Fruit fly (Drosophila melanogaster) whole organism, embryonic: Measurements from ENCODE around the gene pkaap.

Source experiments
- Abd-B ChIP-seq: fragments of 200-800 bp; sonication (Bioruptor generic); optimal IDR thresholded peaks from 2 replicates; lab custom pipeline; 2018; ENCODE audit warnings: missing biosample characterization, mild to moderate bottlenecking, missing genetic modification characterization, moderate library complexity
- Blimp-1 ChIP-seq: fragments of 200-800 bp; sonication (Bioruptor generic); optimal IDR thresholded peaks from 3 replicates; lab custom pipeline; 2018; ENCODE audit warnings: missing biosample characterization, missing genetic modification characterization, mild to moderate bottlenecking, moderate library complexity, missing genetic modification reagents
- CG11085 ChIP-seq: fragments of 200-800 bp; sonication (Bioruptor generic); IDR thresholded peaks from 2 replicates; pipeline ENCODE4 v1.3.6; 2022; ENCODE audit warnings: missing biosample characterization, missing genetic modification characterization
- CG12744 ChIP-seq: fragments of 200-800 bp; sonication (Bioruptor generic); optimal IDR thresholded peaks from 2 replicates; lab custom pipeline; 2016; ENCODE audit warnings: missing biosample characterization, missing genetic modification characterization
- CG12942 ChIP-seq: fragments of 200-800 bp; sonication (Bioruptor generic); optimal IDR thresholded peaks from 3 replicates; lab custom pipeline; 2016; ENCODE audit warnings: missing biosample characterization, missing genetic modification characterization
- CG13123 ChIP-seq: fragments of 200-800 bp; sonication (Bioruptor generic); optimal IDR thresholded peaks from 2 replicates; lab custom pipeline; 2016; ENCODE audit warnings: missing biosample characterization, missing genetic modification characterization
- CG13624 ChIP-seq: fragments of 200-800 bp; sonication (Bioruptor generic); optimal IDR thresholded peaks from 2 replicates; lab custom pipeline; 2016; ENCODE audit warnings: missing biosample characterization, missing genetic modification characterization
- CG13775 ChIP-seq: fragments of 200-800 bp; sonication (Bioruptor generic); optimal IDR thresholded peaks from 3 replicates; lab custom pipeline; 2017; ENCODE audit warnings: missing biosample characterization, mild to moderate bottlenecking, missing genetic modification characterization
- CG2120 ChIP-seq: fragments of 200-800 bp; sonication (Bioruptor generic); optimal IDR thresholded peaks from 3 replicates; lab custom pipeline; 2016; ENCODE audit warnings: missing biosample characterization, missing genetic modification characterization
- CG2875 ChIP-seq: fragments of 200-800 bp; sonication (Bioruptor generic); optimal IDR thresholded peaks from 2 replicates; lab custom pipeline; 2017; ENCODE audit warnings: missing biosample characterization, mild to moderate bottlenecking, missing genetic modification characterization, missing genetic modification reagents
- CG31388 ChIP-seq: fragments of 200-800 bp; sonication (Bioruptor generic); optimal IDR thresholded peaks from 2 replicates; lab custom pipeline; 2016; ENCODE audit warnings: missing biosample characterization, missing genetic modification characterization
- CG33557 ChIP-seq: fragments of 200-800 bp; sonication (Bioruptor generic); optimal IDR thresholded peaks from 2 replicates; lab custom pipeline; 2019; ENCODE audit warnings: missing biosample characterization, mild to moderate bottlenecking, missing genetic modification characterization, moderate library complexity
- CG6854 ChIP-seq: fragments of 200-800 bp; sonication (Bioruptor generic); optimal IDR thresholded peaks from 3 replicates; lab custom pipeline; 2017; ENCODE audit warnings: missing biosample characterization, mild to moderate bottlenecking, missing genetic modification characterization
- CG7556 ChIP-seq: fragments of 200-800 bp; sonication (Bioruptor generic); optimal IDR thresholded peaks from 2 replicates; lab custom pipeline; 2017; ENCODE audit warnings: missing biosample characterization, mild to moderate bottlenecking, missing genetic modification characterization
- CG8359 ChIP-seq: fragments of 200-800 bp; sonication (Bioruptor generic); optimal IDR thresholded peaks from 2 replicates; lab custom pipeline; 2017; ENCODE audit warnings: missing biosample characterization, mild to moderate bottlenecking, missing genetic modification characterization, borderline replicate concordance
- CG9215 ChIP-seq: fragments of 200-800 bp; sonication (Bioruptor generic); IDR thresholded peaks from 2 replicates; pipeline ENCODE4 v1.3.6; 2022; ENCODE audit warnings: missing biosample characterization, missing genetic modification characterization
- CG9817 ChIP-seq: fragments of 200-800 bp; sonication (Bioruptor generic); optimal IDR thresholded peaks from 2 replicates; lab custom pipeline; 2018; ENCODE audit warnings: missing biosample characterization, mild to moderate bottlenecking, missing genetic modification characterization, moderate library complexity
- CTCF ChIP-seq: fragments of 200-800 bp; sonication (Bioruptor generic); optimal IDR thresholded peaks from 2 replicates; lab custom pipeline; 2017; ENCODE audit warnings: missing biosample characterization, mild to moderate bottlenecking, missing genetic modification characterization, moderate library complexity
- D19B ChIP-seq: fragments of 200-800 bp; sonication (Bioruptor generic); optimal IDR thresholded peaks from 2 replicates; lab custom pipeline; 2017; ENCODE audit warnings: missing biosample characterization, mild to moderate bottlenecking, missing genetic modification characterization
- Fer2 ChIP-seq: fragments of 200-800 bp; sonication (Bioruptor generic); optimal IDR thresholded peaks from 2 replicates; lab custom pipeline; 2018; ENCODE audit warnings: missing biosample characterization, mild to moderate bottlenecking, missing genetic modification characterization, moderate library complexity
- Hr3 ChIP-seq: fragments of 200-800 bp; sonication (Bioruptor generic); optimal IDR thresholded peaks from 3 replicates; lab custom pipeline; 2016; ENCODE audit warnings: missing biosample characterization, missing genetic modification characterization
- NFAT ChIP-seq: fragments of 200-800 bp; sonication (Bioruptor generic); IDR thresholded peaks from 2 replicates; pipeline ENCODE4 v1.3.6; 2022; ENCODE audit warnings: missing biosample characterization, missing genetic modification characterization
- NK7.1 ChIP-seq: fragments of 200-800 bp; sonication (Bioruptor generic); optimal IDR thresholded peaks from 3 replicates; lab custom pipeline; 2016; ENCODE audit warnings: missing biosample characterization, missing genetic modification characterization
- Neu2 ChIP-seq: fragments of 200-800 bp; sonication (Bioruptor generic); optimal IDR thresholded peaks from 3 replicates; lab custom pipeline; 2016; ENCODE audit warnings: missing biosample characterization, missing genetic modification characterization, borderline replicate concordance
- Rfx ChIP-seq: fragments of 200-800 bp; sonication (Bioruptor generic); IDR thresholded peaks from 2 replicates; pipeline ENCODE4 v1.3.6; 2022; ENCODE audit warnings: missing biosample characterization, missing genetic modification characterization
- Rx ChIP-seq: fragments of 200-800 bp; sonication (Bioruptor generic); IDR thresholded peaks from 2 replicates; pipeline ENCODE4 v1.3.6; 2022; ENCODE audit warnings: missing biosample characterization, missing genetic modification characterization
- Sry-β ChIP-seq: fragments of 200-800 bp; sonication (Bioruptor generic); optimal IDR thresholded peaks from 2 replicates; lab custom pipeline; 2018; ENCODE audit warnings: missing biosample characterization, mild to moderate bottlenecking, missing genetic modification characterization, moderate library complexity
- Sry-δ ChIP-seq: fragments of 200-800 bp; sonication (Bioruptor generic); optimal IDR thresholded peaks from 2 replicates; lab custom pipeline; 2016; ENCODE audit warnings: missing biosample characterization, missing genetic modification characterization
- Xrp1 ChIP-seq: fragments of 200-800 bp; sonication (Bioruptor generic); IDR thresholded peaks from 2 replicates; pipeline ENCODE4 v1.3.6; 2022; ENCODE audit warnings: missing biosample characterization, missing genetic modification characterization
- br ChIP-seq: fragments of >200 bp; optimal IDR thresholded peaks from 2 replicates; lab custom pipeline; 2017
- croc ChIP-seq: fragments of 200-800 bp; sonication (Bioruptor generic); conservative IDR thresholded peaks from 3 replicates; pipeline ENCODE4 v1.3.6; 2022; ENCODE audit warnings: missing biosample characterization, missing genetic modification characterization
- crp ChIP-seq, 2 experiments: fragments of 200-800 bp; sonication (Bioruptor generic); optimal IDR thresholded peaks; 2 replicates in 1 of 2; 3 replicates in 1 of 2; lab custom pipeline; 2017; ENCODE audit warnings: missing biosample characterization in 2 of 2, missing genetic modification characterization in 2 of 2, mild to moderate bottlenecking in 1 of 2, moderate library complexity in 1 of 2
- dysf ChIP-seq: fragments of 200-800 bp; sonication (Bioruptor generic); IDR thresholded peaks from 3 replicates; pipeline ENCODE4 v1.3.6; 2022; ENCODE audit warnings: missing biosample characterization, missing genetic modification characterization
- exex ChIP-seq: fragments of 200-800 bp; sonication (Bioruptor generic); optimal IDR thresholded peaks from 4 replicates; lab custom pipeline; 2018; ENCODE audit warnings: missing biosample characterization, mild to moderate bottlenecking, missing genetic modification characterization, moderate library complexity
- fd102C ChIP-seq: fragments of 200-800 bp; sonication (Bioruptor generic); optimal IDR thresholded peaks from 2 replicates; lab custom pipeline; 2018; ENCODE audit warnings: missing biosample characterization, mild to moderate bottlenecking, missing genetic modification characterization, moderate library complexity
- hb ChIP-seq: fragments of 200-800 bp; sonication (Bioruptor generic); IDR thresholded peaks from 3 replicates; pipeline ENCODE4 v1.3.6; 2022; ENCODE audit warnings: missing biosample characterization, missing genetic modification characterization; ENCODE audit not compliant: partially characterized antibody
- hkb ChIP-seq, 2 experiments: fragments of 200-800 bp in 1 of 2; fragments of >200 bp in 1 of 2; sonication (Bioruptor generic) in 1 of 2; IDR thresholded peaks in 1 of 2; optimal IDR thresholded peaks in 1 of 2; 2 replicates each; pipeline versions ENCODE4 v1.3.6 to Lab custom; 2017 to 2022; ENCODE audit warnings: missing biosample characterization in 1 of 2, missing genetic modification characterization in 1 of 2
- maf-S ChIP-seq: fragments of 200-800 bp; sonication (Bioruptor generic); optimal IDR thresholded peaks from 2 replicates; lab custom pipeline; 2016; ENCODE audit warnings: missing biosample characterization, missing genetic modification characterization
- onecut ChIP-seq: fragments of 200-800 bp; sonication (Bioruptor generic); IDR thresholded peaks from 2 replicates; pipeline ENCODE4 v1.3.6; 2022; ENCODE audit warnings: missing biosample characterization, missing genetic modification characterization
- peb ChIP-seq: fragments of 200-800 bp; sonication (Bioruptor generic); IDR thresholded peaks from 2 replicates; pipeline ENCODE4 v1.3.6; 2022; ENCODE audit warnings: missing biosample characterization, missing genetic modification characterization
- prd ChIP-seq, 3 experiments: fragments of >200 bp in 2 of 3; fragments of 200-800 bp in 1 of 3; sonication (Bioruptor generic) in 1 of 3; optimal IDR thresholded peaks in 2 of 3; IDR thresholded peaks in 1 of 3; 2 replicates in 2 of 3; 3 replicates in 1 of 3; pipeline versions ENCODE4 v1.3.6 to Lab custom; 2017 to 2022; ENCODE audit warnings: missing biosample characterization in 1 of 3, missing genetic modification characterization in 1 of 3
- repo ChIP-seq: fragments of 200-800 bp; sonication (Bioruptor generic); optimal IDR thresholded peaks from 2 replicates; lab custom pipeline; 2016; ENCODE audit warnings: missing biosample characterization, missing genetic modification characterization
- ro ChIP-seq: fragments of 200-800 bp; sonication (Bioruptor generic); IDR thresholded peaks from 2 replicates; pipeline ENCODE4 v1.3.6; 2022; ENCODE audit warnings: missing biosample characterization, missing genetic modification characterization
- sc ChIP-seq, 3 experiments: fragments of >200 bp in 2 of 3; fragments of 200-800 bp in 1 of 3; sonication (Bioruptor generic) in 1 of 3; optimal IDR thresholded peaks; 2 replicates in 2 of 3; 3 replicates in 1 of 3; lab custom pipeline; 2017; ENCODE audit warnings: mild to moderate bottlenecking in 1 of 3, missing biosample characterization in 1 of 3, missing genetic modification characterization in 1 of 3, missing genetic modification reagents in 1 of 3
- shn ChIP-seq: fragments of 200-800 bp; sonication (Bioruptor generic); optimal IDR thresholded peaks from 3 replicates; lab custom pipeline; 2016; ENCODE audit warnings: missing biosample characterization, missing genetic modification characterization
- sr ChIP-seq: fragments of 200-800 bp; sonication (Bioruptor generic); IDR thresholded peaks from 3 replicates; pipeline ENCODE4 v1.3.6; 2022; ENCODE audit warnings: missing biosample characterization, missing genetic modification characterization
- ssp ChIP-seq: fragments of 200-800 bp; sonication (Bioruptor generic); IDR thresholded peaks from 2 replicates; pipeline ENCODE4 v1.3.6; 2022; ENCODE audit warnings: missing biosample characterization, missing genetic modification characterization
- wdn ChIP-seq: fragments of 200-800 bp; sonication (Bioruptor generic); IDR thresholded peaks from 2 replicates; pipeline ENCODE4 v1.3.6; 2022; ENCODE audit warnings: missing biosample characterization, missing genetic modification characterization
- yki ChIP-seq: fragments of >200 bp; optimal IDR thresholded peaks from 3 replicates; lab custom pipeline; 2018

Gene pkaap

DNA sequence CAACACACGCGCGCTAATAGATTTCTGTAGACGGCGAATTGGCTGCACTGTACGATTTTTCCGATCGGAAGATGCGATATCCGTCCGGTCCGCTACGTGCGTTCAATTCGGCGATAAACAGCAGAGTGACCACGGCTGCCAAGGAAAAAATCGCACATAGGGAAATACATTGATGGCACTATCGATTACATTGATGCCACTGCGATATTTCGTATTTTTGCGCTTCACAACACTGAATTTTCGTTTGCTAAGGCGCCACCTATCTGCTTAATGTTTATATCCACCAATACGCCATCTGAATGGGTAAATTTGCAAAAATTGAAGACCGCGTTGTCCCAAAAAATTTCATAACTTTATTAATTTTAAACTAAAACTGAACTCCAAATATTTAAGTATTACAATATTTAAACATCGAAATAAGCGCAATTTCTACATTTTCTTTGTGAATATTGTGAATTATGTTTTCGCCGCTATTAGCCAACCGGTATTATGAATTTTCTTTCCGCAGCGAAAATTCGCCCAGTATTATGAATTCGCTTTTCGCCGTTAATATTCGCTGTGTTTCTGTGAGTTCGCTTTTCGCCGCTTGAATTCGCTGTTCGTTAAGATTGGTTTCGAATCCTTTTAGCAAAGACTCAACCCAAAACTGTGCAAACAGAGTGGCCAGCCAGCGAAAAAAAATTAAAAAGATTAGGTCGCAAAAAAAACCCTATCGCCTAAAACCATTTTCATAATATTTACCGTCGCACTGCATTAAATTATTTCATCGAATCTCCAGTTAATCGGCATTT, at the start of gene pkaap, which contains the start of gene crp (continued):
- no peak for TF ChIP-seq Rx (GFP tag; lab: Robert Waterston, UW)
- TF ChIP-seq Abd-B = no peak
- peak; percentile 27 for TF ChIP-seq Sry-β (GFP tag; lab: Kevin White, UChicago)
- peak; percentile 65 for TF ChIP-seq CG7556 (GFP tag; lab: Kevin White, UChicago)
- no peak for TF ChIP-seq dysf
- peak; percentile 37 for TF ChIP-seq CG33557
- TF ChIP-seq exex (tag; lab: Kevin White, UChicago) = peak; percentile 13
- TF ChIP-seq CG9817 = peak; percentile 70
- TF ChIP-seq CG8359 (GFP tag; lab: Kevin White, UChicago) = peak; percentile 26
- TF ChIP-seq maf-S (GFP tag; lab: Kevin White, UChicago) = peak; percentile 88
- no peak for TF ChIP-seq NFAT (GFP tag; lab: Robert Waterston, UW)
- peak; percentile 93 for TF ChIP-seq Sry-δ (GFP tag; lab: Kevin White, UChicago)
- TF ChIP-seq yki = no peak
- TF ChIP-seq repo = peak; percentile 74
- TF ChIP-seq wdn (GFP tag; lab: Robert Waterston, UW) = no peak
- TF ChIP-seq Blimp-1 (GFP tag; lab: Kevin White, UChicago) = peak; percentile 55
- peak; percentile 65 for TF ChIP-seq NK7.1
- peak; percentile 78 for TF ChIP-seq onecut (GFP tag; lab: Robert Waterston, UW)
- no peak for TF ChIP-seq CG11085 (GFP tag; lab: Robert Waterston, UW)
- TF ChIP-seq CG12942 (GFP tag; lab: Kevin White, UChicago) = peak; percentile 67
- TF ChIP-seq prd (optimal IDR thresholded peaks at IDR 0.05; lab: Kevin White, UChicago) = no peak
- no peak for TF ChIP-seq prd (GFP tag; IDR thresholded peaks at IDR 0.05; lab: Robert Waterston, UW)
- TF ChIP-seq Rfx (GFP tag; lab: Robert Waterston, UW) = no peak
- TF ChIP-seq crp (GFP tag; optimal IDR thresholded peaks at IDR 0.05; lab: Kevin White, UChicago) = peak; percentile 2 to 78
- TF ChIP-seq Xrp1 (GFP tag; lab: Robert Waterston, UW) = no peak
- peak; percentile 77 for TF ChIP-seq CG12744 (GFP tag; lab: Kevin White, UChicago)
- peak; percentile 42 for TF ChIP-seq Fer2
- TF ChIP-seq br (lab: Kevin White, UChicago) = no peak
- peak; percentile 26; the same call in 1 of the 3 replicates for TF ChIP-seq croc
- TF ChIP-seq CG13624 (GFP tag; lab: Kevin White, UChicago) = peak; percentile 78
- no peak for TF ChIP-seq CG9215 (GFP tag; lab: Robert Waterston, UW)
- TF ChIP-seq peb (GFP tag; lab: Robert Waterston, UW) = no peak
- no peak for TF ChIP-seq ssp
- peak; percentile 11 for TF ChIP-seq fd102C (GFP tag; lab: Kevin White, UChicago)
- TF ChIP-seq CG13123 (GFP tag; lab: Kevin White, UChicago) = peak; percentile 73
- TF ChIP-seq Hr3 (GFP tag; lab: Kevin White, UChicago) = peak; percentile 66
- peak; percentile 88 for TF ChIP-seq shn (GFP tag; lab: Kevin White, UChicago)
- peak; percentile 3 for TF ChIP-seq D19B (GFP tag; lab: Kevin White, UChicago)
- TF ChIP-seq ro (GFP tag; lab: Robert Waterston, UW) = no peak
- TF ChIP-seq Neu2 (GFP tag; lab: Kevin White, UChicago) = peak; percentile 15
- no peak for TF ChIP-seq hb (GFP tag; lab: Robert Waterston, UW)
- peak; percentile 100 for TF ChIP-seq CTCF (GFP tag; lab: Kevin White, UChicago)
- peak; percentile 62 for TF ChIP-seq CG2875
- TF ChIP-seq CG2120 (GFP tag; lab: Kevin White, UChicago) = peak; percentile 92
- TF ChIP-seq CG31388 = peak; percentile 66
- no peak for TF ChIP-seq sc (optimal IDR thresholded peaks at IDR 0.05; lab: Kevin White, UChicago)
- TF ChIP-seq sc (GFP tag; optimal IDR thresholded peaks at IDR 0.05; lab: Kevin White, UChicago) = peak; percentile 45
- TF ChIP-seq sr (GFP tag; lab: Robert Waterston, UW) = no peak
- TF ChIP-seq CG6854 (GFP tag; lab: Kevin White, UChicago) = peak; percentile 37
- TF ChIP-seq hkb (optimal IDR thresholded peaks at IDR 0.05; lab: Kevin White, UChicago) = peak; percentile 60
- no peak for TF ChIP-seq hkb (GFP tag; IDR thresholded peaks at IDR 0.05; lab: Robert Waterston, UW)
- TF ChIP-seq CG13775 = peak; percentile 58
